Worm (Caenorhabditis elegans) whole organism, mixed stage, embryonic: ENCODE results near the gene F54F2.6.
A peak's percentile ranks its signal among the peaks of the same experiment; 100 is the strongest.

ENCODE experiments used
- ceh-43 ChIP-seq: fragments of 200-800 bp; sonication (Bioruptor generic); optimal IDR thresholded peaks from 2 replicates; lab custom pipeline; 2018; ENCODE audit warnings: mild to moderate bottlenecking, missing genetic modification characterization, moderate library complexity, missing compliant biosample characterization
- ceh-83 ChIP-seq: fragments of 200-800 bp; sonication (Bioruptor generic); optimal IDR thresholded peaks from 2 replicates; lab custom pipeline; 2018; ENCODE audit warnings: mild to moderate bottlenecking, missing genetic modification characterization, missing compliant biosample characterization
- ces-1 ChIP-seq: fragments of 150-350 bp; optimal IDR thresholded peaks from 2 replicates; lab custom pipeline; 2014; ENCODE audit warnings: missing biosample characterization, missing genetic modification reagents, missing genetic modification characterization
- cnd-1 ChIP-seq: fragments of 200-800 bp; sonication (Bioruptor generic); optimal IDR thresholded peaks from 2 replicates; lab custom pipeline; 2018; ENCODE audit warnings: mild to moderate bottlenecking, missing genetic modification characterization, missing compliant biosample characterization
- drap-1 ChIP-seq: fragments of 200-800 bp; sonication (Bioruptor generic); optimal IDR thresholded peaks from 3 replicates; lab custom pipeline; 2018; ENCODE audit warnings: mild to moderate bottlenecking, missing genetic modification characterization, missing compliant biosample characterization
- elt-1 ChIP-seq: sonication (generic microtip); optimal IDR thresholded peaks from 2 replicates; lab custom pipeline; 2017; ENCODE audit warnings: missing genetic modification characterization, mild to moderate bottlenecking, missing compliant biosample characterization, antibody characterized with exemption, moderate library complexity, borderline replicate concordance; ENCODE audit not compliant: insufficient read depth
- elt-3 ChIP-seq: fragments of 150-350 bp; optimal IDR thresholded peaks from 2 replicates; lab custom pipeline; 2014; ENCODE audit warnings: missing biosample characterization, missing genetic modification characterization
- flh-1 ChIP-seq: fragments of 200-800 bp; sonication (Bioruptor generic); optimal IDR thresholded peaks from 2 replicates; lab custom pipeline; 2018; ENCODE audit warnings: mild to moderate bottlenecking, missing genetic modification characterization, moderate library complexity, missing compliant biosample characterization
- ham-2 ChIP-seq: fragments of 200-800 bp; sonication (Bioruptor generic); optimal IDR thresholded peaks from 2 replicates; lab custom pipeline; 2018; ENCODE audit warnings: mild to moderate bottlenecking, missing genetic modification characterization, missing compliant biosample characterization
- hlh-1 ChIP-seq: fragments of 150-350 bp; optimal IDR thresholded peaks from 2 replicates; lab custom pipeline; 2014; ENCODE audit warnings: missing biosample characterization, missing genetic modification reagents, missing genetic modification characterization
- lin-13 ChIP-seq: fragments of 150-350 bp; optimal IDR thresholded peaks from 2 replicates; lab custom pipeline; 2014; ENCODE audit warnings: missing biosample characterization, missing genetic modification characterization
- lsy-2 ChIP-seq: fragments of 150-350 bp; optimal IDR thresholded peaks from 2 replicates; lab custom pipeline; 2014; ENCODE audit warnings: missing biosample characterization, missing genetic modification characterization
- mab-5 ChIP-seq: fragments of 150-350 bp; optimal IDR thresholded peaks from 2 replicates; lab custom pipeline; 2014; ENCODE audit warnings: missing biosample characterization, missing genetic modification characterization
- mep-1 ChIP-seq: fragments of 150-350 bp; optimal IDR thresholded peaks from 2 replicates; lab custom pipeline; 2017; ENCODE audit warnings: missing biosample characterization, missing genetic modification reagents, missing genetic modification characterization, inconsistent platforms
- mls-2 ChIP-seq: sonication (generic microtip); optimal IDR thresholded peaks from 2 replicates; lab custom pipeline; 2016; ENCODE audit warnings: mild to moderate bottlenecking, missing genetic modification characterization, moderate library complexity, missing compliant biosample characterization
- nhr-12 ChIP-seq: fragments of 150-350 bp; optimal IDR thresholded peaks from 2 replicates; lab custom pipeline; 2014; ENCODE audit warnings: missing biosample characterization, missing genetic modification characterization
- nhr-2 ChIP-seq: fragments of 150-350 bp; optimal IDR thresholded peaks from 2 replicates; lab custom pipeline; 2014; ENCODE audit warnings: missing biosample characterization, missing genetic modification characterization
- nhr-237 ChIP-seq: fragments of 150-350 bp; optimal IDR thresholded peaks from 2 replicates; lab custom pipeline; 2014; ENCODE audit warnings: missing biosample characterization, missing genetic modification characterization
- nhr-28 ChIP-seq: fragments of 150-350 bp; optimal IDR thresholded peaks from 2 replicates; lab custom pipeline; 2014; ENCODE audit warnings: missing biosample characterization, missing genetic modification characterization
- pha-4 ChIP-seq: fragments of 150-350 bp; optimal IDR thresholded peaks from 2 replicates; lab custom pipeline; 2018; ENCODE audit warnings: missing biosample characterization, missing genetic modification reagents, missing genetic modification characterization
- sem-2 ChIP-seq: fragments of 200-800 bp; sonication (Bioruptor generic); optimal IDR thresholded peaks from 2 replicates; lab custom pipeline; 2018; ENCODE audit warnings: mild to moderate bottlenecking, missing genetic modification characterization, missing compliant biosample characterization
- snpc-4 ChIP-seq: fragments of 150-350 bp; optimal IDR thresholded peaks from 2 replicates; lab custom pipeline; 2014; ENCODE audit warnings: missing biosample characterization, missing genetic modification characterization
- sptf-1 ChIP-seq: sonication (generic microtip); optimal IDR thresholded peaks from 2 replicates; lab custom pipeline; 2017; ENCODE audit warnings: mild to moderate bottlenecking, missing genetic modification characterization, moderate library complexity, missing compliant biosample characterization
- tbx-8 ChIP-seq: fragments of 200-800 bp; sonication (Bioruptor generic); optimal IDR thresholded peaks from 2 replicates; lab custom pipeline; 2018; ENCODE audit warnings: mild to moderate bottlenecking, missing genetic modification characterization, moderate library complexity, missing compliant biosample characterization
- unc-120 ChIP-seq: sonication (generic microtip); optimal IDR thresholded peaks from 2 replicates; lab custom pipeline; 2017; ENCODE audit warnings: missing genetic modification characterization, missing compliant biosample characterization; ENCODE audit not compliant: poor library complexity, severe bottlenecking
- unc-39 ChIP-seq: fragments of 150-350 bp; optimal IDR thresholded peaks from 2 replicates; lab custom pipeline; 2014; ENCODE audit warnings: missing biosample characterization, missing genetic modification characterization
- unc-62 ChIP-seq: fragments of 150-350 bp; optimal IDR thresholded peaks from 2 replicates; lab custom pipeline; 2014; ENCODE audit warnings: missing biosample characterization, missing genetic modification reagents, missing genetic modification characterization
- zip-8 ChIP-seq: fragments of 150-350 bp; optimal IDR thresholded peaks from 2 replicates; lab custom pipeline; 2014; ENCODE audit warnings: missing biosample characterization, missing genetic modification characterization

The F54F2.6 gene

DNA sequence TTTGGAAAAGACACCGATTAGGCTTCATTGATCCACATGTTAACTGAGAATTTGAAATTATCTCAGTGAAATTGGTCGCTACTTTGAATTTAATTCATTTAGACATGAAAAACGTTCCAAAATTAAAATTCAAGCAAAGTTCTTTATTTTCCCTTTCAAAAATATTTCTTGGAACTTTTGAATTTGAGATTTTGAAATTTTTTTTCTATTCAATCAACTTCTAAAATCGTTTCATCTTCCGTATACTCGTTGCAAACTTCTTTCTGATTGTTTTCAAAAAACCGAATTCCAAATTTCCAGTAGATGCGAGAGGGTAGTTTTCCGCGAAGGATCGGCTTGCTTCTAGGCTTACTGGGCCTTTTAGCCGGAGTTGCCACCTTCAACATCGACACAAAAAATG lies 18.1 kb upstream of the F54F2.6 start, which contains the start of gene pat-2:
Gene pat-2 (plus strand): TSS at position 301 of the 400 bp plus-strand sequence.
- TF ChIP-seq hlh-1 (tag; lab: Kevin White, UChicago), result no peak
- TF ChIP-seq, all 35 proteins: peak for 0

DNA sequence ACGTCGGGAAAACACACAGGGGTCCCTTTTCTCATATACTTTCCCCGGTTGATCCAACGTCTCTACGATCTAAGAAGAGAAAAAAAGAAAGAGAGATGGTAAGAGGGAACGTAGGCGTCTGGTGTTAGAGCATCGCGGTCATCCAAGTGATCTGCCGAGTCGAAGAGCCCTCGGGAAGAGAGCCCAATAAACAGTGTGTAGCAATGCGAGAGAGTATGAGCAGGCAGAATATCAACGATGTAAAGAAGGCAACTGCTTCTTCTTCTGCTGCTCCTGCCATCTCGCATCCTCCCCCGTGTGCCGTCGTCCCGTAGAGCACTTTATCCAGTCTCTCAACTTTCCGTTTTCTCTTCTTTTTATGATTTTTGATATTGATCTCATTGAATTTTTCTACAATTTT lies 15.2 kb upstream of the F54F2.6 start:
- TF ChIP-seq ces-1 (GFP tag; lab: Kevin White, UChicago) (no peak), unc-120 (tag; lab: Kevin White, UChicago) (peak; percentile 74), hlh-1 (tag; lab: Kevin White, UChicago) (peak; percentile 90), unc-62 (GFP tag; lab: Kevin White, UChicago) (peak; percentile 37), ceh-83 (GFP tag; lab: Kevin White, UChicago) (no peak)

DNA sequence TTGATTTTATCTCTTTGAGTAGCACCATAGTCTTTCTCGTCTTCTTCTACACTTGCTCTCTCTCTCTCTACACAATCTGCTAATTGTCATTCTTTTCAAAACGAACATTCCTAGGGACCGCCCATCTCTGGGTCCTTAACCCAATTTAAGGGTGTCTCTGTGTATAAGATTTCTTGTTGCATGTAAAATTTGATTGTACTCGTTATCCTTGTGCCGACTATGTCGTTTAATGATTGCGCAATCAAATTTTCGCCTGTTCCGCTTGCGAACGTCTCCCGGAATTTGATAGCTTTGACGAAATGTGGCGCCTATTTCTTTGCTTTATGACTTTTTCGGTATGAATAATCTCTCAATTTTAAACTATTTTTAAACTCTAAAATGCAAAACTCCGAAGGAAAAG lies 10.6 kb upstream of the F54F2.6 start:
- TF ChIP-seq drap-1 (GFP tag; lab: Kevin White, UChicago) (no peak), zip-8 (tag; lab: Kevin White, UChicago) (peak; percentile 76), ces-1 (GFP tag; lab: Kevin White, UChicago) (peak; percentile 98)
- TF ChIP-seq, all 35 proteins: peak for 2

DNA sequence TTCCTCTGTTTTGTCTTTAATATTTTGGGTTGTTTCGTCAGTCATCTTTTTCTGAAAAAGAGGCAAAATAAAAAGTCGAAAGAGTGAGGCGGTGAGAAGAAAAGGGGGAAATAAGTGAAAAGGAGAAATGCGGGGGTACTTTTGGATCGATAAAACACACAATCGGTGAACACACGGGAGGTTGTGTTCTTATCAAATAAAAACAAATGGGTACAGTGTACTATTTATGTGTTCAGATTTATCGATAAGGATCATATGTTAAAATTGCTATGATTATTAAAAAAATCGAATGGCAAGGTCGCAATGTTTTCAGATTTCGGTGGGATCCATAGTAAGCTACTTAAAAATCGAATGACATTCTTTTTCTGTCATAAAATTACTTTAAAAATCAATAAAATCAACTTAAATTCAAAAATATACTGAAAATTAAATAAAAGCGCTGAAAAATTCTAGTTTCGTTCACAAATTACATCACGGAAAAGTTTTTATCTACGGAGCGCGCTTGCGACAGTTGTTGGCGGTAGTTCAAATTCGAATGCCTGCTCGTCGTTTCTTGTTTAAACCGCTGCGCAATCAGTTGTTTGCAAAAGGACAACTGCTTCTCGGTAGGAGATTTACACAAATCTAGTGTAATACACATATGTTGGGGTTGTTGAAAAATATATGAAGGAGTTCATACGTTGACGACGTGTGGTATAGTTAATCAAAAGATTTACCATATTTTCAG lies 8.9 kb upstream of the F54F2.6 start, which contains the start of gene prx-19:
Gene prx-19 (minus strand): TSS at position 51 of the 727 bp plus-strand sequence.
- TF ChIP-seq hlh-1 (tag; lab: Kevin White, UChicago) (peak; percentile 98), flh-1 (no peak), nhr-28 (tag; lab: Kevin White, UChicago) (no peak), pha-4 (tag; lab: Kevin White, UChicago) (peak; percentile 62), lin-13 (tag; lab: Kevin White, UChicago) (no peak), cnd-1 (no peak), unc-120 (tag; lab: Kevin White, UChicago) (no peak), tbx-8 (GFP tag; lab: Kevin White, UChicago) (no peak), ham-2 (no peak), unc-62 (GFP tag; lab: Kevin White, UChicago) (no peak), nhr-237 (peak; percentile 63), mep-1 (peak; percentile 77), unc-39 (tag; lab: Kevin White, UChicago) (no peak), sem-2 (GFP tag; lab: Kevin White, UChicago) (no peak), mls-2 (tag; lab: Kevin White, UChicago) (no peak), elt-3 (tag; lab: Kevin White, UChicago) (no peak), ces-1 (GFP tag; lab: Kevin White, UChicago) (peak; percentile 88), elt-1 (no peak), lsy-2 (peak; percentile 66)

DNA sequence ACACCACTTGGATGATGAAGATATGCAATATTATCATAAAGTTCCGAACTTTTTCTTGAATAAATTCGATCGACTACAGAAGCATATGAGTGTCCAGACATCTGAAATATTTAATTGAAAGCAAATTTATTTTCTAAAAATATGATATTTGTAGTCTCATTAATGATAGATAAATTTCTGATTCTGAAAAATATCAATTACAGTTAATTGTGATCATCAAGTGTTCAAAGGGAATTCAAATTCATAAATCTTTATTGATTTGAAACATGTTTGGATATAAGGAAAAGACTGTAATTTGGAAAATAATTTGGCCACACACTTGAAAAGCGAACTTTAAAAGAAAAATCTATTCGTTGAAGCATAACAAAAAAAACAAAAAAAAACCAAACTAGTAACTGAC lies 6.7 kb upstream of the F54F2.6 start, which contains the start of gene F54F2.7:
Gene F54F2.7 (minus strand): TSS at position 101 of the 400 bp plus-strand sequence.
- TF ChIP-seq nhr-12 (no peak), mls-2 (tag; lab: Kevin White, UChicago) (no peak), mab-5 (tag; lab: Kevin White, UChicago) (no peak), lin-13 (tag; lab: Kevin White, UChicago) (no peak), sptf-1 (tag; lab: Kevin White, UChicago) (no peak), nhr-2 (tag; lab: Kevin White, UChicago) (no peak), ham-2 (no peak), nhr-237 (no peak), cnd-1 (no peak), ceh-43 (GFP tag; lab: Kevin White, UChicago) (no peak)

DNA sequence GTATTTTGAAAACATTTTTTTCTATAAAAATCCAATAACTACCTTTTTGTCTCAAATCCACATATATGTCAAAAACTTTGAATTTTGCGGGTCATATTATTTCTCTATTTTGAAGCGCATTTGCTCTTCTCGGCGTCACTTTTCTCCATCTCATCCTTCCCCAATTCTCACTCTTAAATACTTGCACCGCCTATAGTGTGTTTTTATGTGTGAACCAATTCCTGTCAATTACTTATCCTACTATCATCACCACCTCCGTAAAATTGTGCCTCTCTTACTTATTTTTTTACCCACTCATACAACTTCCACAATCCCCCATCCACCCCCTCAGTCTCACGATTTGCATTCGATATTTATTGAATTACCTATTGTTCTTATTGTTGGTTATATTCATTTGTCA lies 5.3 kb upstream of the F54F2.6 start:
- peak; percentile 43 for TF ChIP-seq ceh-83 (GFP tag; lab: Kevin White, UChicago)
- TF ChIP-seq unc-120 (tag; lab: Kevin White, UChicago), result no peak
- no peak for TF ChIP-seq nhr-28 (tag; lab: Kevin White, UChicago)
- no peak for TF ChIP-seq elt-1
- no peak for TF ChIP-seq tbx-8 (GFP tag; lab: Kevin White, UChicago)
- no peak for TF ChIP-seq snpc-4
